Worm (Caenorhabditis elegans) whole organism, L1 larva: ENCODE measurements around the gene K07F5.8.

Experiments
- ceh-82 ChIP-seq, 3 experiments: fragments of 150-350 bp in 1 of 3; sonication (generic microtip) in 2 of 3; optimal IDR thresholded peaks; 2 replicates each; lab custom pipeline; 2014 to 2017; ENCODE audit warnings: missing biosample characterization in 3 of 3, missing genetic modification characterization in 3 of 3
- dsc-1 ChIP-seq: sonication (generic microtip); optimal IDR thresholded peaks from 2 replicates; lab custom pipeline; 2016; ENCODE audit warnings: mild to moderate bottlenecking, missing genetic modification characterization, missing compliant biosample characterization
- efl-3 ChIP-seq: fragments of 200-800 bp; sonication (Bioruptor generic); optimal IDR thresholded peaks from 2 replicates; lab custom pipeline; 2018; ENCODE audit warnings: mild to moderate bottlenecking, missing genetic modification characterization, missing compliant biosample characterization
- egl-13 ChIP-seq: sonication (generic microtip); optimal IDR thresholded peaks from 2 replicates; lab custom pipeline; 2016; ENCODE audit warnings: missing genotype, missing genetic modification reagents, missing genetic modification characterization, missing compliant biosample characterization
- egl-27 ChIP-seq, 2 experiments: fragments of 150-350 bp in 1 of 2; sonication (generic microtip); optimal IDR thresholded peaks; 3 replicates each; lab custom pipeline; 2017 to 2018; ENCODE audit warnings: missing biosample characterization in 2 of 2, missing genetic modification characterization in 2 of 2, missing genetic modification reagents in 2 of 2
- ets-5 ChIP-seq: fragments of 200-800 bp; sonication (Bioruptor generic); IDR thresholded peaks from 2 replicates; pipeline ENCODE4 v1.3.6; 2022; ENCODE audit warnings: missing genetic modification characterization, missing compliant biosample characterization
- unc-130 ChIP-seq: fragments of 150-350 bp; optimal IDR thresholded peaks from 2 replicates; lab custom pipeline; 2017; ENCODE audit warnings: missing biosample characterization, missing genetic modification characterization, inconsistent platforms
- unc-62 ChIP-seq: fragments of 150-350 bp; optimal IDR thresholded peaks from 2 replicates; lab custom pipeline; 2014; ENCODE audit warnings: missing biosample characterization, missing genetic modification reagents, missing genetic modification characterization

DNA sequence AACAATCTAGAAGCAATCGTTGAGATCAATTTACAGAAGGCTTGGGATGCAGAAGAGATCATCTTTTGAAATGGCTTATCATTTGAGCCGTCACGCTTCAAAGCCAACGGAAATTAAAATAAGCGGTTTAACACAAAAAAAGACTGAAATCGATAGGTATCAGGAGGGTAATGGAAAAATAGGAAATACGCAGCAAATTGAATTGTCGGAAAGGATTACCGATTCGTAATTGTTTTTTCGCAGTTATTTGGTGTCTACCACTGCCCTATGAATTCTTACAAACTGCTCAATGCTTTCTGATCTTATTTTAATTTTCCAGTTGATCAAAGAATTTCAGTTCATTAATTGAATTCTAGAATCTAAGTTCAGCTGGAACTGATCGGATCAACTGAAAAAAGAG is 38.0 kb downstream of the K07F5.8 start:
- TF ChIP-seq ceh-82 (tag; optimal IDR thresholded peaks at IDR 0.05; lab: Kevin White, UChicago) (no peak), dsc-1 (tag; lab: Kevin White, UChicago) (peak; percentile 68), egl-27 (tag; optimal IDR thresholded peaks at IDR 0.05; lab: Kevin White, UChicago) (no peak), unc-62 (GFP tag; lab: Kevin White, UChicago) (no peak), egl-13 (tag; lab: Kevin White, UChicago) (no peak), efl-3 (GFP tag; lab: Kevin White, UChicago) (no peak), unc-130 (tag; lab: Kevin White, UChicago) (no peak), ets-5 (GFP tag; lab: Robert Waterston, UW) (no peak)
